Fruit fly (Drosophila melanogaster) whole organism, prepupa: Measurements from ENCODE around the gene CG33688.

Experiments
- Blimp-1 ChIP-seq: fragments of 200-800 bp; sonication (Bioruptor generic); optimal IDR thresholded peaks from 3 replicates; lab custom pipeline; 2017; ENCODE audit warnings: missing biosample characterization, missing genetic modification characterization, mild to moderate bottlenecking, moderate library complexity, missing genetic modification reagents
- CG10669 ChIP-seq: fragments of 200-800 bp; sonication (Bioruptor generic); optimal IDR thresholded peaks from 3 replicates; lab custom pipeline; 2018; ENCODE audit warnings: missing biosample characterization, mild to moderate bottlenecking, missing genetic modification characterization, moderate library complexity
- CG11294 ChIP-seq: fragments of 200-800 bp; sonication (Bioruptor generic); IDR thresholded peaks from 2 replicates; pipeline ENCODE4 v1.3.6; 2022; ENCODE audit warnings: missing biosample characterization, missing genetic modification characterization
- CG11902 ChIP-seq: fragments of 200-800 bp; sonication (Bioruptor generic); optimal IDR thresholded peaks from 3 replicates; lab custom pipeline; 2016; ENCODE audit warnings: missing biosample characterization, missing genetic modification characterization
- CG15336 ChIP-seq: fragments of 200-800 bp; sonication (Bioruptor generic); IDR thresholded peaks from 2 replicates; pipeline ENCODE4 v1.3.6; 2022; ENCODE audit warnings: missing biosample characterization, missing genetic modification characterization
- CG16779 ChIP-seq: fragments of 200-800 bp; sonication (Bioruptor generic); optimal IDR thresholded peaks from 3 replicates; lab custom pipeline; 2017; ENCODE audit warnings: missing biosample characterization, mild to moderate bottlenecking, missing genetic modification characterization
- CG3032 ChIP-seq: fragments of 200-800 bp; optimal IDR thresholded peaks from 2 replicates; lab custom pipeline; 2019; ENCODE audit warnings: missing biosample characterization, mild to moderate bottlenecking, missing genetic modification characterization, moderate library complexity
- CG31627 ChIP-seq: fragments of 200-800 bp; sonication (Bioruptor generic); optimal IDR thresholded peaks from 3 replicates; lab custom pipeline; 2016; ENCODE audit warnings: missing biosample characterization, missing genetic modification characterization
- CG32006 ChIP-seq: fragments of 200-800 bp; sonication (Bioruptor generic); optimal IDR thresholded peaks from 3 replicates; lab custom pipeline; 2017; ENCODE audit warnings: missing biosample characterization, mild to moderate bottlenecking, missing genetic modification characterization
- CG34406 ChIP-seq: fragments of 200-800 bp; sonication (Bioruptor generic); optimal IDR thresholded peaks from 3 replicates; lab custom pipeline; 2016; ENCODE audit warnings: missing biosample characterization, missing genetic modification characterization
- CG4318 ChIP-seq: fragments of 200-800 bp; sonication (Bioruptor generic); optimal IDR thresholded peaks from 3 replicates; lab custom pipeline; 2017; ENCODE audit warnings: missing biosample characterization, mild to moderate bottlenecking, missing genetic modification characterization
- CG6276 ChIP-seq: fragments of 200-800 bp; sonication (Bioruptor generic); optimal IDR thresholded peaks from 2 replicates; lab custom pipeline; 2017; ENCODE audit warnings: missing biosample characterization, mild to moderate bottlenecking, missing genetic modification characterization
- CG6792 ChIP-seq: fragments of 200-800 bp; sonication (Bioruptor generic); optimal IDR thresholded peaks from 3 replicates; lab custom pipeline; 2016; ENCODE audit warnings: missing biosample characterization, missing genetic modification characterization
- CG6808 ChIP-seq: fragments of 200-800 bp; sonication (Bioruptor generic); optimal IDR thresholded peaks from 3 replicates; lab custom pipeline; 2017; ENCODE audit warnings: missing biosample characterization, missing genetic modification characterization, mild to moderate bottlenecking, moderate library complexity, missing genetic modification reagents
- CG6854 ChIP-seq: fragments of 200-800 bp; sonication (Bioruptor generic); optimal IDR thresholded peaks from 2 replicates; lab custom pipeline; 2017; ENCODE audit warnings: missing biosample characterization, mild to moderate bottlenecking, missing genetic modification characterization
- CG7368 ChIP-seq: fragments of 200-800 bp; sonication (Bioruptor generic); optimal IDR thresholded peaks from 3 replicates; lab custom pipeline; 2016; ENCODE audit warnings: missing biosample characterization, missing genetic modification characterization
- CG8319 ChIP-seq: fragments of 200-800 bp; sonication (Bioruptor generic); optimal IDR thresholded peaks from 3 replicates; lab custom pipeline; 2016; ENCODE audit warnings: missing biosample characterization, missing genetic modification characterization
- CG9139 ChIP-seq: fragments of 200-800 bp; sonication (Bioruptor generic); optimal IDR thresholded peaks from 3 replicates; lab custom pipeline; 2017; ENCODE audit warnings: missing biosample characterization, mild to moderate bottlenecking, missing genetic modification characterization
- Eip75B ChIP-seq: fragments of 200-800 bp; sonication (Bioruptor generic); optimal IDR thresholded peaks from 3 replicates; lab custom pipeline; 2016; ENCODE audit warnings: missing biosample characterization, missing genetic modification characterization
- Eip78C ChIP-seq: fragments of 200-800 bp; sonication (Bioruptor generic); peaks from one replicate; lab custom pipeline; 2016; ENCODE audit warnings: missing biosample characterization, missing genetic modification characterization
- Eip93F ChIP-seq: fragments of 200-800 bp; sonication (Bioruptor generic); optimal IDR thresholded peaks from 2 replicates; lab custom pipeline; 2016; ENCODE audit warnings: missing biosample characterization, mild to moderate bottlenecking, missing genetic modification characterization
- Ets21C ChIP-seq: fragments of 200-800 bp; sonication (Bioruptor generic); optimal IDR thresholded peaks from 3 replicates; lab custom pipeline; 2016; ENCODE audit warnings: missing biosample characterization, missing genetic modification characterization
- Hr39 ChIP-seq: fragments of 200-800 bp; sonication (Bioruptor generic); optimal IDR thresholded peaks from 2 replicates; lab custom pipeline; 2016; ENCODE audit warnings: missing biosample characterization, missing genetic modification characterization
- Hr4 ChIP-seq: fragments of 200-800 bp; sonication (Bioruptor generic); optimal IDR thresholded peaks from 3 replicates; lab custom pipeline; 2016; ENCODE audit warnings: missing biosample characterization, missing genetic modification characterization
- Lpt ChIP-seq: fragments of 200-800 bp; sonication (Bioruptor generic); optimal IDR thresholded peaks from 3 replicates; lab custom pipeline; 2016; ENCODE audit warnings: missing biosample characterization, missing genetic modification characterization
- OdsH ChIP-seq: fragments of 200-800 bp; sonication (Bioruptor generic); optimal IDR thresholded peaks from 3 replicates; lab custom pipeline; 2016; ENCODE audit warnings: missing biosample characterization, missing genetic modification characterization
- Smox ChIP-seq: fragments of 200-800 bp; sonication (Bioruptor generic); optimal IDR thresholded peaks from 3 replicates; lab custom pipeline; 2016; ENCODE audit warnings: missing biosample characterization, missing genetic modification characterization
- Sox102F ChIP-seq: fragments of 200-800 bp; sonication (Bioruptor generic); optimal IDR thresholded peaks from 2 replicates; lab custom pipeline; 2016; ENCODE audit warnings: missing biosample characterization, mild to moderate bottlenecking, missing genetic modification characterization
- Sox14 ChIP-seq: fragments of 200-800 bp; sonication (Bioruptor generic); optimal IDR thresholded peaks from 3 replicates; lab custom pipeline; 2016; ENCODE audit warnings: missing biosample characterization, missing genetic modification characterization
- Sox15 ChIP-seq: fragments of 200-800 bp; sonication (Bioruptor generic); optimal IDR thresholded peaks from 3 replicates; lab custom pipeline; 2016; ENCODE audit warnings: missing biosample characterization, missing genetic modification characterization
- acj6 ChIP-seq: fragments of 200-800 bp; sonication (Bioruptor generic); optimal IDR thresholded peaks from 3 replicates; lab custom pipeline; 2016; ENCODE audit warnings: missing biosample characterization, missing genetic modification characterization
- cyc ChIP-seq: fragments of 200-800 bp; sonication (Bioruptor generic); optimal IDR thresholded peaks from 3 replicates; lab custom pipeline; 2016; ENCODE audit warnings: missing biosample characterization, missing genetic modification characterization
- dsx ChIP-seq: fragments of 200-800 bp; optimal IDR thresholded peaks from 3 replicates; lab custom pipeline; 2019; ENCODE audit warnings: missing biosample characterization, mild to moderate bottlenecking, missing genetic modification characterization, moderate library complexity; ENCODE audit not compliant: poor library complexity, severe bottlenecking
- eg ChIP-seq: fragments of 200-800 bp; sonication (Bioruptor generic); IDR thresholded peaks from 3 replicates; pipeline ENCODE4 v1.3.6; 2022; ENCODE audit warnings: missing biosample characterization, missing genetic modification characterization
- lz ChIP-seq: fragments of 200-800 bp; sonication (Bioruptor generic); optimal IDR thresholded peaks from 3 replicates; lab custom pipeline; 2016; ENCODE audit warnings: missing biosample characterization, missing genetic modification characterization
- net ChIP-seq: fragments of 200-800 bp; sonication (Bioruptor generic); optimal IDR thresholded peaks from 3 replicates; lab custom pipeline; 2016; ENCODE audit warnings: missing biosample characterization, missing genetic modification characterization
- pdm3 ChIP-seq: fragments of 200-800 bp; sonication (Bioruptor generic); optimal IDR thresholded peaks from 3 replicates; lab custom pipeline; 2016; ENCODE audit warnings: missing biosample characterization, missing genetic modification characterization
- salr ChIP-seq, 2 experiments: fragments of 200-800 bp; sonication (Bioruptor generic); optimal IDR thresholded peaks; 3 replicates each; lab custom pipeline; 2016 to 2018; ENCODE audit warnings: missing biosample characterization in 2 of 2, missing genetic modification characterization in 2 of 2, mild to moderate bottlenecking in 1 of 2
- ss ChIP-seq, 2 experiments: fragments of 200-800 bp; sonication (Bioruptor generic); optimal IDR thresholded peaks; 2 replicates in 1 of 2; 3 replicates in 1 of 2; lab custom pipeline; 2017 to 2018; ENCODE audit warnings: mild to moderate bottlenecking in 2 of 2, missing biosample characterization in 2 of 2, missing genetic modification characterization in 2 of 2, moderate library complexity in 1 of 2
- svp ChIP-seq: fragments of 200-800 bp; sonication (Bioruptor generic); peaks from one replicate; lab custom pipeline; 2016; ENCODE audit warnings: missing biosample characterization, missing genetic modification characterization
- topi ChIP-seq: fragments of 200-800 bp; sonication (Bioruptor generic); optimal IDR thresholded peaks from 3 replicates; lab custom pipeline; 2016; ENCODE audit warnings: missing biosample characterization, missing genetic modification characterization
- vri ChIP-seq: fragments of 200-800 bp; sonication (Bioruptor generic); optimal IDR thresholded peaks from 3 replicates; lab custom pipeline; 2016; ENCODE audit warnings: missing biosample characterization, mild to moderate bottlenecking, missing genetic modification characterization

Gene CG33688

dm6 chr3L:16190885-16191284 is 8.1 kb upstream of the CG33688 start (continued):
- TF ChIP-seq CG6276 (GFP tag; lab: Kevin White, UChicago) (peak; percentile 17), OdsH (no peak), salr (GFP tag; optimal IDR thresholded peaks at IDR 0.05; lab: Kevin White, UChicago) (no peak), net (GFP tag; lab: Kevin White, UChicago) (peak; percentile 6), acj6 (no peak), CG10669 (GFP tag; lab: Kevin White, UChicago) (peak; percentile 31), pdm3 (GFP tag; lab: Kevin White, UChicago) (no peak), svp (peak; percentile 63), CG6854 (GFP tag; lab: Kevin White, UChicago) (peak; percentile 69), Hr4 (GFP tag; lab: Kevin White, UChicago) (no peak), CG11294 (0 out of 2 replicates have a peak, but pooled peaks have one; percentile 34)

- TF ChIP-seq Eip93F (GFP tag; lab: Kevin White, UChicago) (no peak), CG11902 (GFP tag; lab: Kevin White, UChicago) (no peak), topi (GFP tag; lab: Kevin White, UChicago) (no peak), lz (no peak), eg (GFP tag; lab: Robert Waterston, UW) (no peak), CG16779 (tag; lab: Kevin White, UChicago) (no peak), CG34406 (GFP tag; lab: Kevin White, UChicago) (no peak)
These were observed 6.3 kb upstream of the CG33688 start for dm6 chr3L:16192561-16193355.

- TF ChIP-seq CG8319 (peak; percentile 55), svp (peak; percentile 98), Hr4 (GFP tag; lab: Kevin White, UChicago) (peak; percentile 22), Smox (GFP tag; lab: Kevin White, UChicago) (peak; percentile 39), CG15336 (GFP tag; lab: Robert Waterston, UW) (peak; percentile 45; the same call in 1 of the 2 replicates), Lpt (GFP tag; lab: Kevin White, UChicago) (peak; percentile 60), salr (GFP tag; optimal IDR thresholded peaks at IDR 0.05; lab: Kevin White, UChicago) (peak; percentile 27 to 71), CG6808 (GFP tag; lab: Kevin White, UChicago) (peak; percentile 73), Ets21C (GFP tag; lab: Kevin White, UChicago) (no peak), topi (GFP tag; lab: Kevin White, UChicago) (peak; percentile 38), Sox14 (peak; percentile 59), CG4318 (GFP tag; lab: Kevin White, UChicago) (no peak), CG11294 (no peak), Hr39 (GFP tag; lab: Kevin White, UChicago) (no peak), Eip78C (GFP tag; lab: Kevin White, UChicago) (peak; percentile 88), Sox15 (GFP tag; lab: Kevin White, UChicago) (no peak), CG6792 (GFP tag; lab: Kevin White, UChicago) (peak; percentile 65), ss (GFP tag; optimal IDR thresholded peaks at IDR 0.05; lab: Kevin White, UChicago) (peak; percentile 88 to 94), CG7368 (GFP tag; lab: Kevin White, UChicago) (peak; percentile 67), cyc (no peak), Sox102F (GFP tag; lab: Kevin White, UChicago) (peak; percentile 62), CG34406 (GFP tag; lab: Kevin White, UChicago) (peak; percentile 73), CG31627 (GFP tag; lab: Kevin White, UChicago) (no peak), CG32006 (peak; percentile 52), CG3032 (tag; lab: Kevin White, UChicago) (peak; percentile 49), CG9139 (GFP tag; lab: Kevin White, UChicago) (peak; percentile 83), dsx (GFP tag; lab: Kevin White, UChicago) (peak; percentile 82), lz (peak; percentile 44), CG11902 (GFP tag; lab: Kevin White, UChicago) (no peak), Blimp-1 (GFP tag; lab: Kevin White, UChicago) (peak; percentile 37), OdsH (peak; percentile 46), eg (GFP tag; lab: Robert Waterston, UW) (peak; percentile 62; the same call in 2 of the 3 replicates), Eip93F (GFP tag; lab: Kevin White, UChicago) (peak; percentile 82), vri (GFP tag; lab: Kevin White, UChicago) (peak; percentile 85), CG6854 (GFP tag; lab: Kevin White, UChicago) (peak; percentile 85), Eip75B (peak; percentile 75)
These were observed 4.9 kb upstream of the CG33688 start for dm6 chr3L:16193851-16194709.
